Comparison of ENCODE assay signal across 1 worm cellular context in genomic region chrII:13756232-13756631, ce11.
TF ChIP-seq lines count a peak whose summit lies in the region.

No protein-coding gene starts in this region.

TF ChIP-seq in whole organism, L1 larva, 84 proteins besides CTCF, POLR2A, EP300 and RAD21 (continued from another document):
- no peak for TF ChIP-seq C34B4.2 (tag; optimal IDR thresholded peaks at IDR 0.05; lab: Kevin White, UChicago)
- no peak for TF ChIP-seq zag-1 (tag; optimal IDR thresholded peaks at IDR 0.05; lab: Kevin White, UChicago)
- no peak for TF ChIP-seq ceh-88 (GFP tag; IDR thresholded peaks at IDR 0.05; lab: Robert Waterston, UW)
- no peak for TF ChIP-seq sox-4 (tag; optimal IDR thresholded peaks at IDR 0.05; lab: Kevin White, UChicago)
- TF ChIP-seq hpl-2 (GFP tag; optimal IDR thresholded peaks at IDR 0.05; lab: Kevin White, UChicago), result no peak
- TF ChIP-seq nhr-19 (GFP tag; conservative IDR thresholded peaks at IDR 0.05; lab: Robert Waterston, UW), result no peak
- TF ChIP-seq nhr-85 (tag; lab: Kevin White, UChicago), result peak; percentile 59
- TF ChIP-seq lir-3 (tag; optimal IDR thresholded peaks at IDR 0.05; lab: Kevin White, UChicago; ENCODE audit: poor library complexity), result no peak
- TF ChIP-seq mep-1 (tag; optimal IDR thresholded peaks at IDR 0.05; lab: Kevin White, UChicago), result no peak
- TF ChIP-seq lin-35 (GFP tag; optimal IDR thresholded peaks at IDR 0.05; lab: Kevin White, UChicago), result no peak
- TF ChIP-seq grh-1 (GFP tag; IDR thresholded peaks at IDR 0.05; lab: Robert Waterston, UW), result no peak
- TF ChIP-seq unc-62 (GFP tag; optimal IDR thresholded peaks at IDR 0.05; lab: Kevin White, UChicago), result no peak
- TF ChIP-seq skn-1 (tag; optimal IDR thresholded peaks at IDR 0.05; lab: Kevin White, UChicago), result peak; percentile 6
